Worm (Caenorhabditis elegans) whole organism, L2 larva: Measurements from ENCODE around the gene T11F9.22.

Experiments used
- sma-3 ChIP-seq: sonication (generic microtip); optimal IDR thresholded peaks from 2 replicates; lab custom pipeline; 2016; ENCODE audit warnings: missing genetic modification reagents, missing genetic modification characterization, missing compliant biosample characterization
- ztf-11 ChIP-seq: sonication (generic microtip); optimal IDR thresholded peaks from 2 replicates; lab custom pipeline; 2017; ENCODE audit warnings: missing biosample characterization, missing genetic modification characterization

- TF ChIP-seq sma-3 (GFP tag; lab: Kevin White, UChicago) (no peak), ztf-11 (tag; lab: Kevin White, UChicago) (no peak)
Observed at ce11 chrV:11443503-11443902, 36.0 kb upstream of the T11F9.22 start, which contains the start of gene F57B7.2.
